Fruit fly (Drosophila melanogaster) whole organism, prepupa: ENCODE results near the gene Pex2.

ENCODE experiments used
- CG10669 ChIP-seq: fragments of 200-800 bp; sonication (Bioruptor generic); optimal IDR thresholded peaks from 3 replicates; lab custom pipeline; 2018; ENCODE audit warnings: missing biosample characterization, mild to moderate bottlenecking, missing genetic modification characterization, moderate library complexity
- CG11294 ChIP-seq: fragments of 200-800 bp; sonication (Bioruptor generic); IDR thresholded peaks from 2 replicates; pipeline ENCODE4 v1.3.6; 2022; ENCODE audit warnings: missing biosample characterization, missing genetic modification characterization
- CG11762 ChIP-seq: fragments of 200-800 bp; sonication (Bioruptor generic); optimal IDR thresholded peaks from 3 replicates; lab custom pipeline; 2016; ENCODE audit warnings: missing biosample characterization, missing genetic modification characterization; ENCODE audit not compliant: insufficient read depth
- CG11902 ChIP-seq: fragments of 200-800 bp; sonication (Bioruptor generic); optimal IDR thresholded peaks from 3 replicates; lab custom pipeline; 2016; ENCODE audit warnings: missing biosample characterization, missing genetic modification characterization
- CG15336 ChIP-seq: fragments of 200-800 bp; sonication (Bioruptor generic); IDR thresholded peaks from 2 replicates; pipeline ENCODE4 v1.3.6; 2022; ENCODE audit warnings: missing biosample characterization, missing genetic modification characterization
- CG1621 ChIP-seq: fragments of 200-800 bp; sonication (Bioruptor generic); optimal IDR thresholded peaks from 3 replicates; lab custom pipeline; 2018; ENCODE audit warnings: missing biosample characterization, mild to moderate bottlenecking, missing genetic modification characterization
- CG16779 ChIP-seq: fragments of 200-800 bp; sonication (Bioruptor generic); optimal IDR thresholded peaks from 3 replicates; lab custom pipeline; 2017; ENCODE audit warnings: missing biosample characterization, mild to moderate bottlenecking, missing genetic modification characterization
- CG3032 ChIP-seq: fragments of 200-800 bp; optimal IDR thresholded peaks from 2 replicates; lab custom pipeline; 2019; ENCODE audit warnings: missing biosample characterization, mild to moderate bottlenecking, missing genetic modification characterization, moderate library complexity
- CG31627 ChIP-seq: fragments of 200-800 bp; sonication (Bioruptor generic); optimal IDR thresholded peaks from 3 replicates; lab custom pipeline; 2016; ENCODE audit warnings: missing biosample characterization, missing genetic modification characterization
- CG32006 ChIP-seq: fragments of 200-800 bp; sonication (Bioruptor generic); optimal IDR thresholded peaks from 3 replicates; lab custom pipeline; 2017; ENCODE audit warnings: missing biosample characterization, mild to moderate bottlenecking, missing genetic modification characterization
- CG34406 ChIP-seq: fragments of 200-800 bp; sonication (Bioruptor generic); optimal IDR thresholded peaks from 3 replicates; lab custom pipeline; 2016; ENCODE audit warnings: missing biosample characterization, missing genetic modification characterization
- CG3919 ChIP-seq: fragments of 200-800 bp; sonication (Bioruptor generic); optimal IDR thresholded peaks from 3 replicates; lab custom pipeline; 2016; ENCODE audit warnings: missing biosample characterization, missing genetic modification characterization
- CG4318 ChIP-seq: fragments of 200-800 bp; sonication (Bioruptor generic); optimal IDR thresholded peaks from 3 replicates; lab custom pipeline; 2017; ENCODE audit warnings: missing biosample characterization, mild to moderate bottlenecking, missing genetic modification characterization
- CG6163 ChIP-seq: fragments of 200-800 bp; sonication (Bioruptor generic); IDR thresholded peaks from 3 replicates; pipeline ENCODE4 v1.3.6; 2022; ENCODE audit warnings: missing biosample characterization, missing genetic modification characterization
- CG6276 ChIP-seq: fragments of 200-800 bp; sonication (Bioruptor generic); optimal IDR thresholded peaks from 2 replicates; lab custom pipeline; 2017; ENCODE audit warnings: missing biosample characterization, mild to moderate bottlenecking, missing genetic modification characterization
- CG6792 ChIP-seq: fragments of 200-800 bp; sonication (Bioruptor generic); optimal IDR thresholded peaks from 3 replicates; lab custom pipeline; 2016; ENCODE audit warnings: missing biosample characterization, missing genetic modification characterization
- CG6808 ChIP-seq: fragments of 200-800 bp; sonication (Bioruptor generic); optimal IDR thresholded peaks from 3 replicates; lab custom pipeline; 2017; ENCODE audit warnings: missing biosample characterization, missing genetic modification characterization, mild to moderate bottlenecking, moderate library complexity, missing genetic modification reagents
- CG6854 ChIP-seq: fragments of 200-800 bp; sonication (Bioruptor generic); optimal IDR thresholded peaks from 2 replicates; lab custom pipeline; 2017; ENCODE audit warnings: missing biosample characterization, mild to moderate bottlenecking, missing genetic modification characterization
- CG7368 ChIP-seq: fragments of 200-800 bp; sonication (Bioruptor generic); optimal IDR thresholded peaks from 3 replicates; lab custom pipeline; 2016; ENCODE audit warnings: missing biosample characterization, missing genetic modification characterization
- CG8119 ChIP-seq: fragments of 200-800 bp; sonication (Bioruptor generic); IDR thresholded peaks from 3 replicates; pipeline ENCODE4 v1.3.6; 2022; ENCODE audit warnings: missing biosample characterization, missing genetic modification characterization
- CG8319 ChIP-seq: fragments of 200-800 bp; sonication (Bioruptor generic); optimal IDR thresholded peaks from 3 replicates; lab custom pipeline; 2016; ENCODE audit warnings: missing biosample characterization, missing genetic modification characterization
- CG8632 ChIP-seq: fragments of 200-800 bp; sonication (Bioruptor generic); optimal IDR thresholded peaks from 3 replicates; lab custom pipeline; 2016; ENCODE audit warnings: missing biosample characterization, missing genetic modification characterization
- CG9139 ChIP-seq: fragments of 200-800 bp; sonication (Bioruptor generic); optimal IDR thresholded peaks from 3 replicates; lab custom pipeline; 2017; ENCODE audit warnings: missing biosample characterization, mild to moderate bottlenecking, missing genetic modification characterization
- Eip78C ChIP-seq: fragments of 200-800 bp; sonication (Bioruptor generic); peaks from one replicate; lab custom pipeline; 2016; ENCODE audit warnings: missing biosample characterization, missing genetic modification characterization
- Eip93F ChIP-seq: fragments of 200-800 bp; sonication (Bioruptor generic); optimal IDR thresholded peaks from 2 replicates; lab custom pipeline; 2016; ENCODE audit warnings: missing biosample characterization, mild to moderate bottlenecking, missing genetic modification characterization
- Hr38 ChIP-seq: sonication (Bioruptor generic); optimal IDR thresholded peaks from 2 replicates; lab custom pipeline; 2016; ENCODE audit warnings: missing biosample characterization, missing genetic modification characterization
- Hr39 ChIP-seq: fragments of 200-800 bp; sonication (Bioruptor generic); optimal IDR thresholded peaks from 2 replicates; lab custom pipeline; 2016; ENCODE audit warnings: missing biosample characterization, missing genetic modification characterization
- Hr4 ChIP-seq: fragments of 200-800 bp; sonication (Bioruptor generic); optimal IDR thresholded peaks from 3 replicates; lab custom pipeline; 2016; ENCODE audit warnings: missing biosample characterization, missing genetic modification characterization
- Lpt ChIP-seq: fragments of 200-800 bp; sonication (Bioruptor generic); optimal IDR thresholded peaks from 3 replicates; lab custom pipeline; 2016; ENCODE audit warnings: missing biosample characterization, missing genetic modification characterization
- Met ChIP-seq: fragments of 200-800 bp; sonication (Bioruptor generic); optimal IDR thresholded peaks from 3 replicates; lab custom pipeline; 2016; ENCODE audit warnings: missing biosample characterization, missing genetic modification characterization
- OdsH ChIP-seq: fragments of 200-800 bp; sonication (Bioruptor generic); optimal IDR thresholded peaks from 3 replicates; lab custom pipeline; 2016; ENCODE audit warnings: missing biosample characterization, missing genetic modification characterization
- Smox ChIP-seq: fragments of 200-800 bp; sonication (Bioruptor generic); optimal IDR thresholded peaks from 3 replicates; lab custom pipeline; 2016; ENCODE audit warnings: missing biosample characterization, missing genetic modification characterization
- Sox102F ChIP-seq: fragments of 200-800 bp; sonication (Bioruptor generic); optimal IDR thresholded peaks from 2 replicates; lab custom pipeline; 2016; ENCODE audit warnings: missing biosample characterization, mild to moderate bottlenecking, missing genetic modification characterization
- Sox15 ChIP-seq: fragments of 200-800 bp; sonication (Bioruptor generic); optimal IDR thresholded peaks from 3 replicates; lab custom pipeline; 2016; ENCODE audit warnings: missing biosample characterization, missing genetic modification characterization
- achi ChIP-seq: fragments of 200-800 bp; sonication (Bioruptor generic); optimal IDR thresholded peaks from 3 replicates; lab custom pipeline; 2016; ENCODE audit warnings: missing biosample characterization, missing genetic modification characterization
- cyc ChIP-seq: fragments of 200-800 bp; sonication (Bioruptor generic); optimal IDR thresholded peaks from 3 replicates; lab custom pipeline; 2016; ENCODE audit warnings: missing biosample characterization, missing genetic modification characterization
- esn ChIP-seq: fragments of 200-800 bp; sonication (Bioruptor generic); optimal IDR thresholded peaks from 2 replicates; lab custom pipeline; 2016; ENCODE audit warnings: missing biosample characterization, mild to moderate bottlenecking, missing genetic modification characterization, moderate library complexity
- fd59A ChIP-seq: fragments of 200-800 bp; sonication (Bioruptor generic); optimal IDR thresholded peaks from 2 replicates; lab custom pipeline; 2017; ENCODE audit warnings: missing biosample characterization, mild to moderate bottlenecking, missing genetic modification characterization, missing genetic modification reagents
- fd85E ChIP-seq: fragments of 200-800 bp; sonication (Bioruptor generic); optimal IDR thresholded peaks from 3 replicates; lab custom pipeline; 2016; ENCODE audit warnings: missing biosample characterization, missing genetic modification characterization
- fkh ChIP-seq: fragments of 200-800 bp; sonication (Bioruptor generic); optimal IDR thresholded peaks from 3 replicates; lab custom pipeline; 2017; ENCODE audit warnings: missing biosample characterization, mild to moderate bottlenecking, missing genetic modification characterization, moderate library complexity
- lz ChIP-seq: fragments of 200-800 bp; sonication (Bioruptor generic); optimal IDR thresholded peaks from 3 replicates; lab custom pipeline; 2016; ENCODE audit warnings: missing biosample characterization, missing genetic modification characterization
- net ChIP-seq: fragments of 200-800 bp; sonication (Bioruptor generic); optimal IDR thresholded peaks from 3 replicates; lab custom pipeline; 2016; ENCODE audit warnings: missing biosample characterization, missing genetic modification characterization
- pdm3 ChIP-seq: fragments of 200-800 bp; sonication (Bioruptor generic); optimal IDR thresholded peaks from 3 replicates; lab custom pipeline; 2016; ENCODE audit warnings: missing biosample characterization, missing genetic modification characterization
- salr ChIP-seq, 2 experiments: fragments of 200-800 bp; sonication (Bioruptor generic); optimal IDR thresholded peaks; 3 replicates each; lab custom pipeline; 2016 to 2018; ENCODE audit warnings: missing biosample characterization in 2 of 2, missing genetic modification characterization in 2 of 2, mild to moderate bottlenecking in 1 of 2
- spab ChIP-seq: fragments of 200-800 bp; sonication (Bioruptor generic); optimal IDR thresholded peaks from 2 replicates; lab custom pipeline; 2017; ENCODE audit warnings: missing biosample characterization, mild to moderate bottlenecking, missing genetic modification characterization, missing genetic modification reagents
- svp ChIP-seq: fragments of 200-800 bp; sonication (Bioruptor generic); peaks from one replicate; lab custom pipeline; 2016; ENCODE audit warnings: missing biosample characterization, missing genetic modification characterization
- vri ChIP-seq: fragments of 200-800 bp; sonication (Bioruptor generic); optimal IDR thresholded peaks from 3 replicates; lab custom pipeline; 2016; ENCODE audit warnings: missing biosample characterization, mild to moderate bottlenecking, missing genetic modification characterization

Gene Pex2

dm6 chr3L:8318916-8319506, 19.8 kb upstream of the Pex2 start, which contains the start of gene CG43059 (continued):
- TF ChIP-seq CG1621 (tag; lab: Kevin White, UChicago): no peak
- TF ChIP-seq Hr4: peak; percentile 82
- peak in 1 of 2 experiments; percentile 34 for TF ChIP-seq salr (GFP tag; optimal IDR thresholded peaks at IDR 0.05; lab: Kevin White, UChicago)
- TF ChIP-seq CG6163: peak; percentile 87
- TF ChIP-seq pdm3 (GFP tag; lab: Kevin White, UChicago): peak; percentile 52
- TF ChIP-seq CG16779 (tag; lab: Kevin White, UChicago): peak; percentile 11
- no peak for TF ChIP-seq Smox
- TF ChIP-seq esn (GFP tag; lab: Kevin White, UChicago): no peak

DNA sequence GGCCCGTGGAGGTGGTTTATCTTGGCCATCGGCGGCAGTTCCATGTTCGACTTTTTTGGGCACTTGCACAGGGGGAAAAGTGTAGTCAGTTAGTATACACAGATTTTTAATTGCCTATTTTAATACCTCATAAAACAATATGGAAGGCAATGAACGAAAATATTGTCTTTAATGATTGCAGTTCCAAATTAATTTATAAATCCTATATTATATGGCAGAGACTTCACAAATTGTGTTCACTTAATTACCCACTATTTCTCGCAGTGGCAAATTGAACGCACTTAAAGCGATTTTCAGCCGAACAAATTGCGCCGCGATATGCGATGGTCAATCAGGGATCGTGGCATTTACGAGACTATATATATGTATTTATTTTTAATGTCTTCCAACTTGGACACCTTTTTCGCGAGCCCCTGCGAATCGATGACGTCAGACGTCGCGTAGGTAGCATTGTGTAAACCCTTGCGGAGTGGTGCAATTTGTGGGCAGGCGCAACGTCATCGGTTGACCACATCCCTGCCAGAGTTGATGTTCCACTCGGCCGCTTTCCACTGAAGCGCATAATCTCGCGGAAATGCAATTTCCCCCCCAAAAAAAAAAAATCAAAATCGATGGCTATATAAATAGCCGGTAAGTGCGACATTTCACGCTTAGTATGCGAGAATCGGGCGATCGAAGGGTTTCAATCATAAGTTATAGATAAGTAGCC, 18.6 kb upstream of the Pex2 start, which contains the start of gene CG13670:
Gene CG13670, plus strand, starts transcription at position 659 of the 709 bp plus-strand sequence.
- no peak for TF ChIP-seq esn (GFP tag; lab: Kevin White, UChicago)
- TF ChIP-seq achi (GFP tag; lab: Kevin White, UChicago): peak; percentile 29
- no peak for TF ChIP-seq Eip93F (GFP tag; lab: Kevin White, UChicago)
- TF ChIP-seq spab (GFP tag; lab: Kevin White, UChicago): no peak
- peak; percentile 36 for TF ChIP-seq CG32006 (GFP tag; lab: Kevin White, UChicago)
- no peak for TF ChIP-seq CG1621 (tag; lab: Kevin White, UChicago)
- no peak for TF ChIP-seq fd59A (GFP tag; lab: Kevin White, UChicago)
- TF ChIP-seq fd85E (GFP tag; lab: Kevin White, UChicago): no peak
- TF ChIP-seq CG3032 (tag; lab: Kevin White, UChicago): no peak
- TF ChIP-seq CG6854 (GFP tag; lab: Kevin White, UChicago): no peak
- TF ChIP-seq CG6163: peak; percentile 62; the same call in 2 of the 3 replicates
- peak; percentile 34 for TF ChIP-seq CG7368 (GFP tag; lab: Kevin White, UChicago)
- TF ChIP-seq OdsH (GFP tag; lab: Kevin White, UChicago): peak; percentile 32
- no peak for TF ChIP-seq CG4318 (GFP tag; lab: Kevin White, UChicago)
- TF ChIP-seq net (GFP tag; lab: Kevin White, UChicago): peak; percentile 36
- TF ChIP-seq Sox15: no peak
- TF ChIP-seq CG6276: peak; percentile 46
- TF ChIP-seq Eip78C (GFP tag; lab: Kevin White, UChicago): peak; percentile 68
- TF ChIP-seq Met (GFP tag; lab: Kevin White, UChicago): no peak
- peak; percentile 43 for TF ChIP-seq Hr4
- TF ChIP-seq CG11294 (GFP tag; lab: Robert Waterston, UW): no peak
- peak; percentile 40 for TF ChIP-seq CG11762 (GFP tag; lab: Kevin White, UChicago)
- peak; percentile 13 for TF ChIP-seq Hr39 (GFP tag; lab: Kevin White, UChicago)
- peak; percentile 18 for TF ChIP-seq pdm3 (GFP tag; lab: Kevin White, UChicago)
- no peak for TF ChIP-seq CG6808 (GFP tag; lab: Kevin White, UChicago)
- TF ChIP-seq Hr38 (GFP tag; lab: Kevin White, UChicago): no peak
- TF ChIP-seq vri: no peak
- TF ChIP-seq svp: peak; percentile 64
- no peak for TF ChIP-seq lz (GFP tag; lab: Kevin White, UChicago)
- TF ChIP-seq CG31627 (GFP tag; lab: Kevin White, UChicago): no peak
- TF ChIP-seq Lpt (GFP tag; lab: Kevin White, UChicago): no peak
- no peak for TF ChIP-seq Sox102F (GFP tag; lab: Kevin White, UChicago)
- TF ChIP-seq Smox: no peak
- TF ChIP-seq fkh (GFP tag; lab: Kevin White, UChicago): no peak
- TF ChIP-seq CG11902 (GFP tag; lab: Kevin White, UChicago): peak; percentile 38
- TF ChIP-seq CG9139 (GFP tag; lab: Kevin White, UChicago): no peak
- TF ChIP-seq CG8319: no peak
- peak; percentile 14 for TF ChIP-seq CG6792 (GFP tag; lab: Kevin White, UChicago)
- no peak for TF ChIP-seq CG10669 (GFP tag; lab: Kevin White, UChicago)
- TF ChIP-seq salr (GFP tag; optimal IDR thresholded peaks at IDR 0.05; lab: Kevin White, UChicago): no peak
- TF ChIP-seq CG3919 (GFP tag; lab: Kevin White, UChicago): peak; percentile 40
- TF ChIP-seq cyc (GFP tag; lab: Kevin White, UChicago): peak; percentile 18
- peak; percentile 56; the same call in 1 of the 3 replicates for TF ChIP-seq CG8119
- TF ChIP-seq CG8632: no peak
- TF ChIP-seq CG34406 (GFP tag; lab: Kevin White, UChicago): peak; percentile 12
- peak; percentile 57 for TF ChIP-seq CG15336
